Fruit fly (Drosophila melanogaster) whole organism, embryonic: ENCODE measurements around the gene CG8892.

Experiments used
- Aef1 ChIP-seq: fragments of 200-800 bp; sonication (Bioruptor generic); IDR thresholded peaks from 3 replicates; pipeline ENCODE4 v1.3.6; 2022; ENCODE audit warnings: missing biosample characterization, missing genetic modification characterization
- Atf-2 ChIP-seq: fragments of 200-800 bp; sonication (Bioruptor generic); optimal IDR thresholded peaks from 2 replicates; lab custom pipeline; 2016; ENCODE audit warnings: missing biosample characterization, missing genetic modification characterization
- CG10462 ChIP-seq: fragments of 200-800 bp; sonication (Bioruptor generic); optimal IDR thresholded peaks from 2 replicates; lab custom pipeline; 2016; ENCODE audit warnings: missing biosample characterization, missing genetic modification characterization
- CG11504 ChIP-seq: fragments of 200-800 bp; sonication (Bioruptor generic); optimal IDR thresholded peaks from 3 replicates; lab custom pipeline; 2019; ENCODE audit warnings: missing biosample characterization, mild to moderate bottlenecking, missing genetic modification characterization, moderate library complexity
- CG13424 ChIP-seq: fragments of 200-800 bp; sonication (Bioruptor generic); optimal IDR thresholded peaks from 2 replicates; lab custom pipeline; 2019; ENCODE audit warnings: missing biosample characterization, mild to moderate bottlenecking, missing genetic modification characterization, moderate library complexity
- CG13624 ChIP-seq: fragments of 200-800 bp; sonication (Bioruptor generic); optimal IDR thresholded peaks from 2 replicates; lab custom pipeline; 2016; ENCODE audit warnings: missing biosample characterization, missing genetic modification characterization
- CG14014 ChIP-seq: fragments of 200-800 bp; sonication (Bioruptor generic); IDR thresholded peaks from 2 replicates; pipeline ENCODE4 v1.3.6; 2022; ENCODE audit warnings: missing biosample characterization, missing genetic modification characterization
- CG14710 ChIP-seq: fragments of 200-800 bp; sonication (Bioruptor generic); optimal IDR thresholded peaks from 3 replicates; lab custom pipeline; 2019; ENCODE audit warnings: missing biosample characterization, mild to moderate bottlenecking, missing genetic modification characterization, moderate library complexity
- CG15073 ChIP-seq: fragments of 200-800 bp; sonication (Bioruptor generic); optimal IDR thresholded peaks from 2 replicates; lab custom pipeline; 2016; ENCODE audit warnings: missing biosample characterization, missing genetic modification characterization
- CG15514 ChIP-seq: fragments of 200-800 bp; sonication (Bioruptor generic); optimal IDR thresholded peaks from 3 replicates; lab custom pipeline; 2017; ENCODE audit warnings: missing biosample characterization, missing genetic modification characterization, mild to moderate bottlenecking, moderate library complexity, missing genetic modification reagents
- CG17829 ChIP-seq: fragments of 200-800 bp; optimal IDR thresholded peaks from 2 replicates; lab custom pipeline; 2019; ENCODE audit warnings: missing biosample characterization, mild to moderate bottlenecking, missing genetic modification characterization, moderate library complexity
- CG1832 ChIP-seq: fragments of 200-800 bp; sonication (Bioruptor generic); optimal IDR thresholded peaks from 2 replicates; lab custom pipeline; 2017; ENCODE audit warnings: missing biosample characterization, mild to moderate bottlenecking, missing genetic modification characterization, inconsistent platforms
- CG2116 ChIP-seq: fragments of 200-800 bp; sonication (Bioruptor generic); optimal IDR thresholded peaks from 3 replicates; lab custom pipeline; 2018; ENCODE audit warnings: missing biosample characterization, mild to moderate bottlenecking, missing genetic modification characterization
- CG2712 ChIP-seq: fragments of 200-800 bp; optimal IDR thresholded peaks from 3 replicates; lab custom pipeline; 2019; ENCODE audit warnings: missing biosample characterization, mild to moderate bottlenecking, missing genetic modification characterization, moderate library complexity
- CG30403 ChIP-seq: fragments of 200-800 bp; sonication (Bioruptor generic); optimal IDR thresholded peaks from 3 replicates; lab custom pipeline; 2016; ENCODE audit warnings: missing biosample characterization, missing genetic modification characterization
- CG31365 ChIP-seq: fragments of 200-800 bp; sonication (Bioruptor generic); optimal IDR thresholded peaks from 2 replicates; lab custom pipeline; 2018; ENCODE audit warnings: missing biosample characterization, mild to moderate bottlenecking, missing genetic modification characterization
- CG3163 ChIP-seq: fragments of 200-800 bp; sonication (Bioruptor generic); optimal IDR thresholded peaks from 3 replicates; lab custom pipeline; 2016; ENCODE audit warnings: missing biosample characterization, missing genetic modification characterization
- CG4404 ChIP-seq: fragments of 200-800 bp; sonication (Bioruptor generic); IDR thresholded peaks from 2 replicates; pipeline ENCODE4 v1.3.6; 2022; ENCODE audit warnings: missing biosample characterization, missing genetic modification characterization
- CG6272 ChIP-seq: fragments of 200-800 bp; sonication (Bioruptor generic); IDR thresholded peaks from 2 replicates; pipeline ENCODE4 v1.3.6; 2022; ENCODE audit warnings: missing biosample characterization, missing genetic modification characterization
- CG6654 ChIP-seq: fragments of 200-800 bp; sonication (Bioruptor generic); optimal IDR thresholded peaks from 2 replicates; lab custom pipeline; 2017; ENCODE audit warnings: missing biosample characterization, mild to moderate bottlenecking, missing genetic modification characterization
- CG6813 ChIP-seq: fragments of 200-800 bp; sonication (Bioruptor generic); optimal IDR thresholded peaks from 2 replicates; lab custom pipeline; 2017; ENCODE audit warnings: missing biosample characterization, missing genetic modification characterization, mild to moderate bottlenecking, moderate library complexity, missing genetic modification reagents
- CG7271 ChIP-seq: fragments of 200-800 bp; sonication (Bioruptor generic); optimal IDR thresholded peaks from 2 replicates; lab custom pipeline; 2018; ENCODE audit warnings: missing biosample characterization, mild to moderate bottlenecking, missing genetic modification characterization, moderate library complexity
- Doc3 ChIP-seq: fragments of 200-800 bp; sonication (Bioruptor generic); IDR thresholded peaks from 3 replicates; pipeline ENCODE4 v1.3.6; 2022; ENCODE audit warnings: missing biosample characterization, missing genetic modification characterization; ENCODE audit not compliant: partially characterized antibody
- Dref ChIP-seq: fragments of 200-800 bp; sonication (Bioruptor generic); IDR thresholded peaks from 2 replicates; pipeline ENCODE4 v1.3.6; 2022; ENCODE audit warnings: missing biosample characterization, missing genetic modification characterization
- E2f1 ChIP-seq: fragments of 200-800 bp; sonication (Bioruptor generic); IDR thresholded peaks from 2 replicates; pipeline ENCODE4 v1.3.6; 2022; ENCODE audit warnings: missing biosample characterization, missing genetic modification characterization
- Gug ChIP-seq: fragments of 200-800 bp; sonication (Bioruptor generic); IDR thresholded peaks from 4 replicates; pipeline ENCODE4 v1.3.6; 2022; ENCODE audit warnings: missing biosample characterization, missing genetic modification characterization
- HHEX ChIP-seq: fragments of 200-800 bp; sonication (Bioruptor generic); optimal IDR thresholded peaks from 3 replicates; lab custom pipeline; 2017; ENCODE audit warnings: missing biosample characterization, mild to moderate bottlenecking, missing genetic modification characterization, missing genetic modification reagents
- HmgZ ChIP-seq: fragments of 200-800 bp; sonication (Bioruptor generic); optimal IDR thresholded peaks from 2 replicates; lab custom pipeline; 2018; ENCODE audit warnings: missing biosample characterization, mild to moderate bottlenecking, missing genetic modification characterization
- MBD-R2 ChIP-seq: fragments of 200-800 bp; sonication (Bioruptor generic); IDR thresholded peaks from 2 replicates; pipeline ENCODE4 v1.3.6; 2022; ENCODE audit warnings: missing biosample characterization, missing genetic modification characterization
- Mes4 ChIP-seq: fragments of 200-800 bp; sonication (Bioruptor generic); optimal IDR thresholded peaks from 2 replicates; lab custom pipeline; 2016; ENCODE audit warnings: missing biosample characterization, missing genetic modification characterization
- Pdp1 ChIP-seq, 2 experiments: fragments of 200-800 bp; sonication (Bioruptor generic); optimal IDR thresholded peaks; 3 replicates each; lab custom pipeline; 2016; ENCODE audit warnings: missing biosample characterization in 2 of 2, missing genetic modification characterization in 2 of 2, mild to moderate bottlenecking in 1 of 2, moderate library complexity in 1 of 2
- Rfx ChIP-seq: fragments of 200-800 bp; sonication (Bioruptor generic); IDR thresholded peaks from 2 replicates; pipeline ENCODE4 v1.3.6; 2022; ENCODE audit warnings: missing biosample characterization, missing genetic modification characterization
- Sin3A ChIP-seq: fragments of >200 bp; optimal IDR thresholded peaks from 2 replicates; lab custom pipeline; 2018
- Stat92E ChIP-seq, 3 experiments: fragments of >200 bp in 2 of 3; fragments of 200-800 bp in 1 of 3; sonication (Bioruptor generic) in 1 of 3; optimal IDR thresholded peaks; 2 replicates each; lab custom pipeline; 2017 to 2019; ENCODE audit warnings: missing biosample characterization in 3 of 3, missing genetic modification characterization in 3 of 3, mild to moderate bottlenecking in 1 of 3, moderate library complexity in 1 of 3
- Usf ChIP-seq: fragments of 200-800 bp; sonication (Bioruptor generic); optimal IDR thresholded peaks from 2 replicates; lab custom pipeline; 2017; ENCODE audit warnings: missing genotype, missing biosample characterization, missing genetic modification characterization
- chn ChIP-seq: fragments of 200-800 bp; sonication (Bioruptor generic); optimal IDR thresholded peaks from 2 replicates; lab custom pipeline; 2016; ENCODE audit warnings: missing biosample characterization, missing genetic modification characterization
- crp ChIP-seq, 2 experiments: fragments of 200-800 bp; sonication (Bioruptor generic); optimal IDR thresholded peaks; 2 replicates in 1 of 2; 3 replicates in 1 of 2; lab custom pipeline; 2017; ENCODE audit warnings: missing biosample characterization in 2 of 2, missing genetic modification characterization in 2 of 2, mild to moderate bottlenecking in 1 of 2, moderate library complexity in 1 of 2
- cwo ChIP-seq: fragments of 200-800 bp; sonication (Bioruptor generic); optimal IDR thresholded peaks from 3 replicates; lab custom pipeline; 2017; ENCODE audit warnings: missing biosample characterization, missing genetic modification characterization, mild to moderate bottlenecking, moderate library complexity, missing genetic modification reagents
- fd96Cb ChIP-seq: fragments of 200-800 bp; sonication (Bioruptor generic); optimal IDR thresholded peaks from 2 replicates; lab custom pipeline; 2018; ENCODE audit warnings: missing biosample characterization, mild to moderate bottlenecking, missing genetic modification characterization, moderate library complexity
- gt ChIP-seq: fragments of 200-800 bp; sonication (Bioruptor generic); IDR thresholded peaks from 2 replicates; pipeline ENCODE4 v1.3.6; 2022; ENCODE audit warnings: missing biosample characterization, missing genetic modification characterization
- h ChIP-seq: fragments of >200 bp; optimal IDR thresholded peaks from 2 replicates; lab custom pipeline; 2017
- insv ChIP-seq, 2 experiments: fragments of 200-800 bp; sonication (Bioruptor generic); optimal IDR thresholded peaks; 3 replicates each; lab custom pipeline; 2016 to 2018; ENCODE audit warnings: missing biosample characterization in 2 of 2, missing genetic modification characterization in 2 of 2
- lilli ChIP-seq: fragments of 200-800 bp; sonication (Bioruptor generic); optimal IDR thresholded peaks from 3 replicates; lab custom pipeline; 2016; ENCODE audit warnings: missing biosample characterization, missing genetic modification characterization
- nmo ChIP-seq: fragments of 200-800 bp; sonication (Bioruptor generic); optimal IDR thresholded peaks from 2 replicates; lab custom pipeline; 2018; ENCODE audit warnings: missing biosample characterization, mild to moderate bottlenecking, missing genetic modification characterization, moderate library complexity
- pros ChIP-seq: fragments of 200-800 bp; sonication (Bioruptor generic); optimal IDR thresholded peaks from 3 replicates; lab custom pipeline; 2019; ENCODE audit warnings: missing biosample characterization, mild to moderate bottlenecking, missing genetic modification characterization, moderate library complexity
- row ChIP-seq: fragments of 200-800 bp; sonication (Bioruptor generic); IDR thresholded peaks from 3 replicates; pipeline ENCODE4 v1.3.6; 2022; ENCODE audit warnings: missing biosample characterization, missing genetic modification characterization
- sc ChIP-seq, 3 experiments: fragments of >200 bp in 2 of 3; fragments of 200-800 bp in 1 of 3; sonication (Bioruptor generic) in 1 of 3; optimal IDR thresholded peaks; 2 replicates in 2 of 3; 3 replicates in 1 of 3; lab custom pipeline; 2017; ENCODE audit warnings: mild to moderate bottlenecking in 1 of 3, missing biosample characterization in 1 of 3, missing genetic modification characterization in 1 of 3, missing genetic modification reagents in 1 of 3
- tin ChIP-seq: fragments of 200-800 bp; sonication (Bioruptor generic); optimal IDR thresholded peaks from 3 replicates; lab custom pipeline; 2016; ENCODE audit warnings: missing biosample characterization, missing genetic modification characterization
- tll ChIP-seq, 2 experiments: fragments of 200-800 bp in 1 of 2; fragments of >200 bp in 1 of 2; sonication (Bioruptor generic) in 1 of 2; optimal IDR thresholded peaks; 2 replicates each; lab custom pipeline; 2017 to 2019; ENCODE audit warnings: missing biosample characterization in 2 of 2, missing genetic modification characterization in 2 of 2, mild to moderate bottlenecking in 1 of 2, moderate library complexity in 1 of 2
- tup ChIP-seq: fragments of 200-800 bp; sonication (Bioruptor generic); optimal IDR thresholded peaks from 2 replicates; lab custom pipeline; 2016; ENCODE audit warnings: missing biosample characterization, mild to moderate bottlenecking, missing genetic modification characterization, moderate library complexity

The CG8892 gene

DNA sequence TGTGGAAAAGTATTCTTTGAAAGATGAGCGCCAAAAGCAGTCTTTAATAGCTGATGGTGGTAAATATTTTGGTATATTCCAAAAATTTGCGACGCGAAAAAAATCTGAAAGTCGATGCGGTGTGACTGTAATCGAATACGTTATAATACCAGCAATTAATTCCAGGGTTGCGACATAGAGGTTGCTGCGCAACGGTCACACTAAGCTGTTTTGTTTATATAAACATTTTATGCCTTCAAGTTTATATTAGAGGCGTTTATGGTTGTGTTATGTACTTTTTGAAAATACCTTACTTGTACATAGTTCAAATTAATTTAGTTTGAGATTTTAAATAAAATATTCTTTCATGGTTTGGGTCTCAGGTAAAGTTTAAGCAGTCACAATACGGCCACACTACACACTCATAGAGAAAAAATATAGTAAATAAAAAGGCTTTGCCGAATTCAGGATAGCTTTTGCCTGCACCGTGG is 10.0 kb downstream of the CG8892 start, which contains the start of gene CG14043 (continued):
- TF ChIP-seq CG13424 (tag; lab: Kevin White, UChicago) (peak; percentile 42), CG30403 (peak; percentile 48), CG15514 (GFP tag; lab: Kevin White, UChicago) (peak; percentile 70), Sin3A (lab: Kevin White, UChicago) (peak; percentile 85), h (lab: Kevin White, UChicago) (no peak), Doc3 (GFP tag; lab: Robert Waterston, UW) (no peak), tin (GFP tag; lab: Kevin White, UChicago) (peak; percentile 4), Dref (GFP tag; lab: Robert Waterston, UW) (peak; percentile 36; the same call in 1 of the 2 replicates), CG11504 (tag; lab: Kevin White, UChicago) (no peak), CG14710 (tag; lab: Kevin White, UChicago) (peak; percentile 86), Gug (GFP tag; lab: Robert Waterston, UW) (no peak), pros (GFP tag; lab: Kevin White, UChicago) (no peak), Aef1 (GFP tag; lab: Robert Waterston, UW) (no peak), HmgZ (tag; lab: Kevin White, UChicago) (peak; percentile 50), CG31365 (tag; lab: Kevin White, UChicago) (no peak), CG15073 (no peak), CG3163 (no peak), insv (GFP tag; optimal IDR thresholded peaks at IDR 0.05; lab: Kevin White, UChicago) (peak in 1 of 2 experiments; percentile 19), CG10462 (GFP tag; lab: Kevin White, UChicago) (no peak), Rfx (GFP tag; lab: Robert Waterston, UW) (no peak), sc (optimal IDR thresholded peaks at IDR 0.05; lab: Kevin White, UChicago) (no peak), sc (GFP tag; optimal IDR thresholded peaks at IDR 0.05; lab: Kevin White, UChicago) (no peak), gt (GFP tag; lab: Robert Waterston, UW) (no peak), fd96Cb (tag; lab: Kevin White, UChicago) (no peak), Stat92E (GFP tag; optimal IDR thresholded peaks at IDR 0.05; lab: Kevin White, UChicago) (no peak), nmo (GFP tag; lab: Kevin White, UChicago) (peak; percentile 80), chn (peak; percentile 37), CG13624 (peak; percentile 54), CG6813 (no peak), CG17829 (tag; lab: Kevin White, UChicago) (peak; percentile 51), CG4404 (GFP tag; lab: Robert Waterston, UW) (no peak), HHEX (no peak), CG6654 (GFP tag; lab: Kevin White, UChicago) (no peak), tll (GFP tag; optimal IDR thresholded peaks at IDR 0.05; lab: Kevin White, UChicago) (no peak), MBD-R2 (GFP tag; lab: Robert Waterston, UW) (peak; percentile 69), CG1832 (GFP tag; lab: Kevin White, UChicago) (no peak), cwo (GFP tag; lab: Kevin White, UChicago) (no peak), lilli (GFP tag; lab: Kevin White, UChicago) (peak; percentile 33), CG2116 (peak; percentile 55), CG2712 (tag; lab: Kevin White, UChicago) (peak; percentile 69), tup (GFP tag; lab: Kevin White, UChicago) (no peak), row (GFP tag; lab: Robert Waterston, UW) (peak; percentile 55), E2f1 (GFP tag; lab: Robert Waterston, UW) (no peak), CG6272 (GFP tag; lab: Robert Waterston, UW) (no peak), CG7271 (tag; lab: Kevin White, UChicago) (no peak), Atf-2 (GFP tag; lab: Kevin White, UChicago) (no peak), crp (GFP tag; optimal IDR thresholded peaks at IDR 0.05; lab: Kevin White, UChicago) (peak in 1 of 2 experiments; percentile 43), Pdp1 (GFP tag; optimal IDR thresholded peaks at IDR 0.05; lab: Kevin White, UChicago) (peak in 1 of 2 experiments; percentile 95), Mes4 (no peak), CG14014 (GFP tag; lab: Robert Waterston, UW) (no peak), Usf (GFP tag; lab: Kevin White, UChicago) (no peak)
